Worm (Caenorhabditis elegans): ENCODE data around the gene lido-6.

ce11 chrX:17070495-17070894, 44.5 kb downstream of the lido-6 start:
- no peak for TF ChIP-seq ztf-23 (GFP tag; IDR thresholded peaks at IDR 0.05)
- TF ChIP-seq med-1 (GFP tag; optimal IDR thresholded peaks at IDR 0.05; ENCODE audit: insufficient read depth) = no peak
- no peak for TF ChIP-seq cog-1 (tag; optimal IDR thresholded peaks at IDR 0.05)
- TF ChIP-seq T22C8.4 (GFP tag; IDR thresholded peaks at IDR 0.05) = no peak
- TF ChIP-seq ref-1 (GFP tag; conservative IDR thresholded peaks at IDR 0.05) = no peak
- TF ChIP-seq flt-1 (GFP tag; IDR thresholded peaks at IDR 0.05) = no peak
- no peak for TF ChIP-seq klf-2 (GFP tag; conservative IDR thresholded peaks at IDR 0.05)

Data from whole organism, midembryonic.